Fruit fly (Drosophila melanogaster) whole organism, adult: ENCODE results near the gene AstC-R1.

Source experiments
- CG11617 ChIP-seq: fragments of 200-800 bp; sonication (Bioruptor generic); optimal IDR thresholded peaks from 2 replicates; lab custom pipeline; 2017; ENCODE audit warnings: mild to moderate bottlenecking, missing biosample characterization, missing genetic modification reagents, missing genetic modification characterization
- CG12768 ChIP-seq: fragments of 200-800 bp; sonication (Bioruptor generic); optimal IDR thresholded peaks from 2 replicates; lab custom pipeline; 2017; ENCODE audit warnings: missing biosample characterization, missing genetic modification characterization, mild to moderate bottlenecking, moderate library complexity, missing genetic modification reagents
- CG14711 ChIP-seq: fragments of 200-800 bp; sonication (Bioruptor generic); optimal IDR thresholded peaks from 2 replicates; lab custom pipeline; 2018; ENCODE audit warnings: missing biosample characterization, mild to moderate bottlenecking, missing genetic modification characterization, moderate library complexity
- CG1620 ChIP-seq: fragments of 200-800 bp; sonication (Bioruptor generic); optimal IDR thresholded peaks from 2 replicates; lab custom pipeline; 2016; ENCODE audit warnings: missing biosample characterization, missing genetic modification characterization
- CG33017 ChIP-seq: fragments of 200-800 bp; sonication (Bioruptor generic); optimal IDR thresholded peaks from 2 replicates; lab custom pipeline; 2018; ENCODE audit warnings: missing biosample characterization, mild to moderate bottlenecking, missing genetic modification characterization, moderate library complexity
- CG7045 ChIP-seq: fragments of 200-800 bp; sonication (Bioruptor generic); optimal IDR thresholded peaks from 2 replicates; lab custom pipeline; 2017; ENCODE audit warnings: missing biosample characterization, mild to moderate bottlenecking, missing genetic modification characterization
- CG7101 ChIP-seq: fragments of 200-800 bp; sonication (Bioruptor generic); optimal IDR thresholded peaks from 2 replicates; lab custom pipeline; 2018; ENCODE audit warnings: missing biosample characterization, mild to moderate bottlenecking, missing genetic modification characterization, moderate library complexity
- Clk ChIP-seq: fragments of 200-800 bp; sonication (Bioruptor generic); optimal IDR thresholded peaks from 2 replicates; lab custom pipeline; 2017; ENCODE audit warnings: missing biosample characterization, missing genetic modification characterization
- Crg-1 ChIP-seq: fragments of 200-800 bp; sonication (Bioruptor generic); optimal IDR thresholded peaks from 2 replicates; lab custom pipeline; 2016; ENCODE audit warnings: missing biosample characterization, missing genetic modification characterization
- Hr96 ChIP-seq: fragments of 200-800 bp; sonication (Bioruptor generic); optimal IDR thresholded peaks from 2 replicates; lab custom pipeline; 2016; ENCODE audit warnings: missing biosample characterization, missing genetic modification characterization
- Mnt ChIP-seq: fragments of 200-800 bp; sonication (Bioruptor generic); optimal IDR thresholded peaks from 2 replicates; lab custom pipeline; 2016; ENCODE audit warnings: missing biosample characterization, mild to moderate bottlenecking, missing genetic modification characterization
- bab1 ChIP-seq: fragments of 200-800 bp; sonication (Bioruptor generic); optimal IDR thresholded peaks from 3 replicates; lab custom pipeline; 2019; ENCODE audit warnings: missing biosample characterization, mild to moderate bottlenecking, missing genetic modification characterization, moderate library complexity
- cic ChIP-seq: fragments of 200-800 bp; sonication (Bioruptor generic); optimal IDR thresholded peaks from 2 replicates; lab custom pipeline; 2017; ENCODE audit warnings: missing biosample characterization, mild to moderate bottlenecking, missing genetic modification characterization, moderate library complexity
- kay ChIP-seq: fragments of 200-800 bp; sonication (Bioruptor generic); peaks from one replicate; lab custom pipeline; 2016; ENCODE audit warnings: missing biosample characterization, missing genetic modification characterization, borderline replicate concordance
- ovo ChIP-seq: fragments of 200-800 bp; sonication (Bioruptor generic); optimal IDR thresholded peaks from 2 replicates; lab custom pipeline; 2016; ENCODE audit warnings: missing biosample characterization, missing genetic modification characterization
- pad ChIP-seq: fragments of 200-800 bp; sonication (Bioruptor generic); optimal IDR thresholded peaks from 3 replicates; lab custom pipeline; 2017; ENCODE audit warnings: missing biosample characterization, missing genetic modification characterization, mild to moderate bottlenecking, moderate library complexity, missing genetic modification reagents
- tj ChIP-seq: fragments of 200-800 bp; sonication (Bioruptor generic); optimal IDR thresholded peaks from 3 replicates; lab custom pipeline; 2017; ENCODE audit warnings: missing biosample characterization, mild to moderate bottlenecking, missing genetic modification characterization, moderate library complexity
- toe ChIP-seq: fragments of 200-800 bp; sonication (Bioruptor generic); optimal IDR thresholded peaks from 2 replicates; lab custom pipeline; 2016; ENCODE audit warnings: missing biosample characterization, missing genetic modification characterization

The AstC-R1 gene

dm6 chr3L:18621735-18622421 is 61.8 kb downstream of the AstC-R1 start, which contains the start of gene not:
TSS of gene not (minus strand) at chr3L:18622129.
- TF ChIP-seq CG12768 (GFP tag; lab: Kevin White, UChicago) (peak; percentile 33), bab1 (GFP tag; lab: Kevin White, UChicago) (peak; percentile 17), cic (GFP tag; lab: Kevin White, UChicago) (peak; percentile 71), tj (GFP tag; lab: Kevin White, UChicago) (peak; percentile 75), CG11617 (GFP tag; lab: Kevin White, UChicago) (no peak)

DNA sequence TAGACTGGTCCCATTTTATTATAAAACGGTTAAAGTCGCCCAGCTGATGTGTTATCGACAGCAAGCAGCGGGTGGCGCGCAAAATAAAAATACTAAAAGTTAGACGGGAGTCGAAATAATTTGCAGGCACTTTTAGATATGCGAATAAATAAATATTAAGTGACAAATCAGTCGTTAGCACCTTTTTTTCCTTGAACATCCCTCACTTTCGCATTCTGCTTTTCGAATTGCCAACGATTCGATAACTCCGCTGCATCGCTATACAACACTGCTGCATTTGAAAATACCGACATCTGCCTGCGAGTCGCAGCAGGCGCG is 62.3 kb downstream of the AstC-R1 start, which contains the start of gene bora:
bora (plus strand) TSS at position 271 of the 318 bp plus-strand sequence.
- TF ChIP-seq CG7101, result no peak
- TF ChIP-seq pad (GFP tag; lab: Kevin White, UChicago), result no peak
- no peak for TF ChIP-seq Mnt
- TF ChIP-seq Clk, result no peak
- no peak for TF ChIP-seq Hr96 (GFP tag; lab: Kevin White, UChicago)
- no peak for TF ChIP-seq bab1 (GFP tag; lab: Kevin White, UChicago)
- TF ChIP-seq kay, result no peak
- peak; percentile 14 for TF ChIP-seq CG12768 (GFP tag; lab: Kevin White, UChicago)

- TF ChIP-seq CG7045 (GFP tag; lab: Kevin White, UChicago), result no peak
- peak; percentile 71 for TF ChIP-seq Mnt
- peak; percentile 67 for TF ChIP-seq tj (GFP tag; lab: Kevin White, UChicago)
- TF ChIP-seq CG14711 (tag; lab: Kevin White, UChicago), result no peak
- peak; percentile 29 for TF ChIP-seq CG7101
- TF ChIP-seq CG33017 (tag; lab: Kevin White, UChicago), result no peak
- TF ChIP-seq Hr96 (GFP tag; lab: Kevin White, UChicago), result peak; percentile 7
- TF ChIP-seq CG1620 (GFP tag; lab: Kevin White, UChicago), result peak; percentile 35
- peak; percentile 26 for TF ChIP-seq Crg-1
- TF ChIP-seq CG11617 (GFP tag; lab: Kevin White, UChicago), result peak; percentile 9
- peak; percentile 75 for TF ChIP-seq ovo (GFP tag; lab: Kevin White, UChicago)
- TF ChIP-seq cic (GFP tag; lab: Kevin White, UChicago), result peak; percentile 27
- peak; percentile 40 for TF ChIP-seq pad (GFP tag; lab: Kevin White, UChicago)
- TF ChIP-seq bab1 (GFP tag; lab: Kevin White, UChicago), result peak; percentile 83
- TF ChIP-seq kay, result peak; percentile 61
- no peak for TF ChIP-seq toe (GFP tag; lab: Kevin White, UChicago)
These were observed 65.7 kb downstream of the AstC-R1 start, which contains the start of gene MYPT-75D for dm6 chr3L:18625786-18626185. TSS of gene MYPT-75D (plus strand) at chr3L:18625959.
